Worm (Caenorhabditis elegans) whole organism, L3 larva: Measurements from ENCODE around the gene M03E7.2.
A peak's percentile ranks its signal among the peaks of the same experiment; 100 is the strongest.

Experiments used
- R02D3.7 ChIP-seq: fragments of 150-350 bp; optimal IDR thresholded peaks from 2 replicates; lab custom pipeline; 2014; ENCODE audit warnings: missing biosample characterization, missing genetic modification characterization
- ceh-9 ChIP-seq: sonication (generic microtip); optimal IDR thresholded peaks from 2 replicates; lab custom pipeline; 2018; ENCODE audit warnings: missing biosample characterization, missing genetic modification characterization
- egl-27 ChIP-seq: sonication (generic microtip); optimal IDR thresholded peaks from 4 replicates; lab custom pipeline; 2017; ENCODE audit warnings: missing biosample characterization, missing genetic modification reagents, missing genetic modification characterization
- elt-1 ChIP-seq: fragments of 150-350 bp; optimal IDR thresholded peaks from 2 replicates; lab custom pipeline; 2014; ENCODE audit warnings: missing biosample characterization, missing genetic modification characterization
- elt-2 ChIP-seq: sonication (generic microtip); optimal IDR thresholded peaks from 2 replicates; lab custom pipeline; 2016; ENCODE audit warnings: missing genetic modification reagents, mild to moderate bottlenecking, missing genetic modification characterization, missing compliant biosample characterization
- elt-3 ChIP-seq, 3 experiments: fragments of 150-350 bp in 1 of 3; sonication (generic microtip) in 2 of 3; optimal IDR thresholded peaks; 2 replicates in 2 of 3; 4 replicates in 1 of 3; lab custom pipeline; 2014 to 2017; ENCODE audit warnings: missing biosample characterization in 3 of 3, missing genetic modification characterization in 3 of 3
- hmg-11 ChIP-seq: sonication (generic microtip); optimal IDR thresholded peaks from 2 replicates; lab custom pipeline; 2016; ENCODE audit warnings: missing genetic modification characterization, missing compliant biosample characterization
- lin-39 ChIP-seq: fragments of 150-350 bp; optimal IDR thresholded peaks from 2 replicates; lab custom pipeline; 2018; ENCODE audit warnings: missing biosample characterization, missing genetic modification reagents, missing genetic modification characterization
- lsy-12 ChIP-seq: sonication (generic microtip); optimal IDR thresholded peaks from 2 replicates; lab custom pipeline; 2016; ENCODE audit warnings: mild to moderate bottlenecking, missing genetic modification characterization, missing compliant biosample characterization
- mml-1 ChIP-seq: fragments of 150-350 bp; sonication (generic microtip); optimal IDR thresholded peaks from 3 replicates; lab custom pipeline; 2014; ENCODE audit warnings: missing biosample characterization, missing genetic modification characterization
- nfya-1 ChIP-seq: sonication (generic microtip); optimal IDR thresholded peaks from 2 replicates; lab custom pipeline; 2017; ENCODE audit warnings: missing genetic modification characterization, mild to moderate bottlenecking, missing compliant biosample characterization, antibody characterized with exemption, moderate library complexity; ENCODE audit not compliant: insufficient read depth
- nhr-12 ChIP-seq: fragments of 150-350 bp; optimal IDR thresholded peaks from 2 replicates; lab custom pipeline; 2014; ENCODE audit warnings: missing biosample characterization, missing genetic modification characterization
- nhr-23 ChIP-seq: fragments of 150-350 bp; optimal IDR thresholded peaks from 2 replicates; lab custom pipeline; 2014; ENCODE audit warnings: missing biosample characterization, missing genetic modification reagents, missing genetic modification characterization
- nhr-43 ChIP-seq: sonication (generic microtip); optimal IDR thresholded peaks from 2 replicates; lab custom pipeline; 2016; ENCODE audit warnings: mild to moderate bottlenecking, missing genetic modification characterization, missing compliant biosample characterization; ENCODE audit not compliant: poor library complexity, severe bottlenecking
- nhr-77 ChIP-seq: fragments of 150-350 bp; optimal IDR thresholded peaks from 2 replicates; lab custom pipeline; 2014; ENCODE audit warnings: missing biosample characterization, missing genetic modification characterization
- pha-4 ChIP-seq: fragments of 150-350 bp; optimal IDR thresholded peaks from 2 replicates; lab custom pipeline; 2014; ENCODE audit warnings: missing biosample characterization, missing genetic modification reagents, missing genetic modification characterization
- sea-2 ChIP-seq: fragments of 150-350 bp; sonication (generic microtip); optimal IDR thresholded peaks from 4 replicates; lab custom pipeline; 2014; ENCODE audit warnings: missing biosample characterization, missing genetic modification reagents, missing genetic modification characterization
- skn-1 ChIP-seq: fragments of 150-350 bp; optimal IDR thresholded peaks from 2 replicates; lab custom pipeline; 2014; ENCODE audit warnings: missing biosample characterization, missing genetic modification characterization
- snpc-4 ChIP-seq: fragments of 150-350 bp; optimal IDR thresholded peaks from 2 replicates; lab custom pipeline; 2014; ENCODE audit warnings: missing biosample characterization, missing genetic modification characterization
- tbx-2 ChIP-seq: sonication (generic microtip); optimal IDR thresholded peaks from 2 replicates; lab custom pipeline; 2016; ENCODE audit warnings: mild to moderate bottlenecking, missing genetic modification characterization, missing compliant biosample characterization

Gene M03E7.2

ce11 chrV:5666036-5666729 lies 48.8 kb downstream of the M03E7.2 start, which contains the start of gene C14C11.7:
Gene C14C11.7, minus strand, starts transcription at chrV:5666086.
- TF ChIP-seq pha-4 (tag; lab: Kevin White, UChicago): no peak
- TF ChIP-seq hmg-11: no peak
- TF ChIP-seq elt-1 (tag; lab: Kevin White, UChicago): no peak
- no peak for TF ChIP-seq skn-1
- no peak for TF ChIP-seq mml-1 (tag; lab: Kevin White, UChicago)
- no peak for TF ChIP-seq nfya-1
- TF ChIP-seq elt-2 (tag; lab: Kevin White, UChicago): no peak
- no peak for TF ChIP-seq sea-2 (GFP tag; lab: Kevin White, UChicago)
- TF ChIP-seq nhr-12 (tag; lab: Kevin White, UChicago): no peak
- no peak for TF ChIP-seq elt-3 (tag; optimal IDR thresholded peaks at IDR 0.05; lab: Kevin White, UChicago)
- no peak for TF ChIP-seq snpc-4
- no peak for TF ChIP-seq egl-27 (tag; lab: Kevin White, UChicago)
- no peak for TF ChIP-seq ceh-9 (tag; lab: Kevin White, UChicago)
- no peak for TF ChIP-seq R02D3.7 (tag; lab: Kevin White, UChicago)

ce11 chrV:5667337-5667736 lies 49.9 kb downstream of the M03E7.2 start:
- TF ChIP-seq tbx-2 (tag; lab: Kevin White, UChicago) (peak; percentile 31), sea-2 (GFP tag; lab: Kevin White, UChicago) (no peak), elt-2 (tag; lab: Kevin White, UChicago) (peak; percentile 6), nhr-12 (tag; lab: Kevin White, UChicago) (no peak), nhr-43 (tag; lab: Kevin White, UChicago) (peak; percentile 86), nhr-77 (tag; lab: Kevin White, UChicago) (peak; percentile 64), elt-1 (tag; lab: Kevin White, UChicago) (no peak), nhr-23 (tag; lab: Kevin White, UChicago) (peak; percentile 36), lsy-12 (tag; lab: Kevin White, UChicago) (peak; percentile 71), lin-39 (tag; lab: Kevin White, UChicago) (no peak)
